Worm (Caenorhabditis elegans) whole organism, L4 larva: ENCODE measurements around the gene srh-128.

ENCODE experiments used
- F44E2.7 ChIP-seq: fragments of 200-800 bp; sonication (Bioruptor generic); IDR thresholded peaks from 2 replicates; pipeline ENCODE4 v2.1.2; 2022; ENCODE audit warnings: missing genetic modification characterization, missing compliant biosample characterization
- R02D3.7 ChIP-seq: fragments of 150-350 bp; sonication (generic microtip); optimal IDR thresholded peaks from 3 replicates; lab custom pipeline; 2014; ENCODE audit warnings: missing biosample characterization, missing genetic modification characterization
- T26A8.4 ChIP-seq: fragments of 200-800 bp; sonication (Bioruptor generic); IDR thresholded peaks from 2 replicates; pipeline ENCODE4 v1.3.6; 2022; ENCODE audit warnings: missing genetic modification characterization, missing compliant biosample characterization
- Y75B8A.6 ChIP-seq: fragments of 200-800 bp; sonication (Bioruptor generic); IDR thresholded peaks from 2 replicates; pipeline ENCODE4 v1.3.6; 2022; ENCODE audit warnings: missing genetic modification reagents, missing genetic modification characterization, missing compliant biosample characterization
- ZK546.5 ChIP-seq, 2 experiments: sonication (generic microtip); optimal IDR thresholded peaks; 2 replicates each; lab custom pipeline; 2017; ENCODE audit warnings: missing biosample characterization in 2 of 2, missing genetic modification characterization in 2 of 2
- aha-1 ChIP-seq: fragments of 150-350 bp; peaks from one replicate; lab custom pipeline; 2014; ENCODE audit warnings: missing biosample characterization, missing genetic modification characterization
- ama-1 ChIP-seq: fragments of 150-350 bp; optimal IDR thresholded peaks from 2 replicates; lab custom pipeline; 2014; ENCODE audit warnings: inconsistent platforms, mixed read lengths
- attf-4 ChIP-seq: sonication (generic microtip); optimal IDR thresholded peaks from 3 replicates; lab custom pipeline; 2017; ENCODE audit warnings: missing biosample characterization, missing genetic modification characterization
- ceh-44 ChIP-seq: fragments of 200-800 bp; sonication (Bioruptor generic); IDR thresholded peaks from 2 replicates; pipeline ENCODE4 v1.3.6; 2022; ENCODE audit warnings: missing genetic modification reagents, missing genetic modification characterization, missing compliant biosample characterization
- ces-1 ChIP-seq: fragments of 150-350 bp; sonication (generic microtip); optimal IDR thresholded peaks from 4 replicates; lab custom pipeline; 2014; ENCODE audit warnings: missing biosample characterization, missing genetic modification reagents, missing genetic modification characterization
- ctbp-1 ChIP-seq: fragments of 200-800 bp; sonication (Bioruptor generic); IDR thresholded peaks from 2 replicates; pipeline ENCODE4 v1.3.6; 2022; ENCODE audit warnings: missing genetic modification reagents, missing genetic modification characterization, missing compliant biosample characterization
- dmd-6 ChIP-seq: fragments of 200-800 bp; sonication (Bioruptor generic); IDR thresholded peaks from 2 replicates; pipeline ENCODE4 v1.3.6; 2022; ENCODE audit warnings: missing genetic modification reagents, missing genetic modification characterization, missing compliant biosample characterization
- dmd-8 ChIP-seq: fragments of 200-800 bp; sonication (Bioruptor generic); IDR thresholded peaks from 2 replicates; pipeline ENCODE4 v1.3.6; 2022; ENCODE audit warnings: missing genetic modification characterization, missing compliant biosample characterization
- dmd-9 ChIP-seq: fragments of 200-800 bp; sonication (Bioruptor generic); IDR thresholded peaks from 2 replicates; pipeline ENCODE4 v1.3.6; 2022; ENCODE audit warnings: missing genetic modification reagents, missing genetic modification characterization, missing compliant biosample characterization
- dpl-1 ChIP-seq: fragments of 150-350 bp; optimal IDR thresholded peaks from 2 replicates; lab custom pipeline; 2014; ENCODE audit warnings: missing biosample characterization, missing genetic modification reagents, missing genetic modification characterization
- egl-27 ChIP-seq: sonication (generic microtip); optimal IDR thresholded peaks from 3 replicates; lab custom pipeline; 2017; ENCODE audit warnings: missing biosample characterization, missing genetic modification reagents, missing genetic modification characterization
- egl-43 ChIP-seq: fragments of 200-800 bp; sonication (Bioruptor generic); IDR thresholded peaks from 2 replicates; pipeline ENCODE4 v1.3.6; 2022; ENCODE audit warnings: missing genetic modification reagents, missing genetic modification characterization, missing compliant biosample characterization
- fkh-10 ChIP-seq: fragments of 150-350 bp; optimal IDR thresholded peaks from 2 replicates; lab custom pipeline; 2014; ENCODE audit warnings: missing biosample characterization, missing genetic modification reagents, missing genetic modification characterization
- fos-1 ChIP-seq: fragments of 150-350 bp; optimal IDR thresholded peaks from 2 replicates; lab custom pipeline; 2014; ENCODE audit warnings: missing biosample characterization, missing genetic modification characterization
- hlh-30 ChIP-seq: sonication (generic microtip); optimal IDR thresholded peaks from 2 replicates; lab custom pipeline; 2017; ENCODE audit warnings: antibody characterized with exemption, mild to moderate bottlenecking, missing genetic modification characterization, missing compliant biosample characterization; ENCODE audit not compliant: insufficient read depth
- lin-1 ChIP-seq: fragments of 200-800 bp; sonication (Bioruptor generic); IDR thresholded peaks from 2 replicates; pipeline ENCODE4 v1.3.6; 2022; ENCODE audit warnings: missing genetic modification reagents, missing genetic modification characterization, missing compliant biosample characterization
- lin-38 ChIP-seq: fragments of 200-800 bp; sonication (Bioruptor generic); IDR thresholded peaks from 2 replicates; pipeline ENCODE4 v1.3.6; 2022; ENCODE audit warnings: missing genetic modification reagents, missing genetic modification characterization, missing compliant biosample characterization
- lir-3 ChIP-seq: sonication (generic microtip); optimal IDR thresholded peaks from 2 replicates; lab custom pipeline; 2016; ENCODE audit warnings: mild to moderate bottlenecking, missing genetic modification characterization, missing compliant biosample characterization
- lsy-2 ChIP-seq, 2 experiments: fragments of 150-350 bp in 1 of 2; sonication (generic microtip) in 1 of 2; optimal IDR thresholded peaks; 2 replicates each; lab custom pipeline; 2014 to 2017; ENCODE audit warnings: missing biosample characterization in 2 of 2, missing genetic modification characterization in 2 of 2
- madf-5 ChIP-seq, 2 experiments: fragments of 200-800 bp; sonication (Bioruptor generic); IDR thresholded peaks; 2 replicates each; pipeline ENCODE4 v1.3.6; 2022; ENCODE audit warnings: missing compliant biosample characterization in 2 of 2, missing genetic modification characterization in 2 of 2
- madf-9 ChIP-seq: fragments of 200-800 bp; sonication (Bioruptor generic); conservative IDR thresholded peaks from 2 replicates; pipeline ENCODE4 v1.3.6; 2022; ENCODE audit warnings: missing genetic modification reagents, missing genetic modification characterization, missing compliant biosample characterization
- mdl-1 ChIP-seq, 2 experiments: fragments of 150-350 bp in 1 of 2; sonication (generic microtip) in 1 of 2; optimal IDR thresholded peaks; 2 replicates each; lab custom pipeline; 2014 to 2017; ENCODE audit warnings: missing biosample characterization in 2 of 2, missing genetic modification characterization in 2 of 2
- mep-1 ChIP-seq: fragments of 150-350 bp; sonication (generic microtip); optimal IDR thresholded peaks from 3 replicates; lab custom pipeline; 2014; ENCODE audit warnings: missing biosample characterization, missing genetic modification characterization
- mes-2 ChIP-seq: sonication (generic microtip); optimal IDR thresholded peaks from 2 replicates; lab custom pipeline; 2016; ENCODE audit warnings: missing genotype, mild to moderate bottlenecking, missing genetic modification characterization, missing compliant biosample characterization; ENCODE audit not compliant: poor library complexity, severe bottlenecking
- mxl-3 ChIP-seq: fragments of 200-800 bp; sonication (Bioruptor generic); optimal IDR thresholded peaks from 2 replicates; lab custom pipeline; 2018; ENCODE audit warnings: mild to moderate bottlenecking, missing genetic modification characterization, missing compliant biosample characterization
- nhr-102 ChIP-seq: sonication (generic microtip); optimal IDR thresholded peaks from 2 replicates; lab custom pipeline; 2016; ENCODE audit warnings: mild to moderate bottlenecking, missing genetic modification characterization, moderate library complexity, missing compliant biosample characterization
- nhr-237 ChIP-seq: sonication (generic microtip); optimal IDR thresholded peaks from 2 replicates; lab custom pipeline; 2017; ENCODE audit warnings: missing biosample characterization, missing genetic modification characterization
- nhr-42 ChIP-seq: fragments of 200-800 bp; sonication (Bioruptor generic); IDR thresholded peaks from 2 replicates; pipeline ENCODE4 v1.3.6; 2022; ENCODE audit warnings: missing genetic modification characterization, missing compliant biosample characterization
- nhr-48 ChIP-seq: sonication (generic microtip); optimal IDR thresholded peaks from 2 replicates; lab custom pipeline; 2016; ENCODE audit warnings: mild to moderate bottlenecking, missing genetic modification characterization, missing compliant biosample characterization
- nhr-6 ChIP-seq: fragments of 150-350 bp; optimal IDR thresholded peaks from 2 replicates; lab custom pipeline; 2014; ENCODE audit warnings: missing biosample characterization, missing genetic modification characterization
- nhr-76 ChIP-seq: fragments of 150-350 bp; optimal IDR thresholded peaks from 2 replicates; lab custom pipeline; 2014; ENCODE audit warnings: missing biosample characterization, missing genetic modification characterization
- pha-4 ChIP-seq, 2 experiments: fragments of 150-350 bp in 1 of 2; fragments of 200-800 bp in 1 of 2; sonication (Bioruptor generic) in 1 of 2; IDR thresholded peaks in 1 of 2; optimal IDR thresholded peaks in 1 of 2; 2 replicates each; pipeline versions ENCODE4 v1.3.6 to Lab custom; 2014 to 2022; ENCODE audit warnings: missing genetic modification characterization in 2 of 2, missing genetic modification reagents in 2 of 2, missing biosample characterization in 1 of 2, missing compliant biosample characterization in 1 of 2
- php-3 ChIP-seq: fragments of 200-800 bp; sonication (Bioruptor generic); IDR thresholded peaks from 2 replicates; pipeline ENCODE4 v1.3.6; 2022; ENCODE audit warnings: missing genetic modification reagents, missing genetic modification characterization, missing compliant biosample characterization
- pqm-1 ChIP-seq: sonication (generic microtip); optimal IDR thresholded peaks from 2 replicates; lab custom pipeline; 2017; ENCODE audit warnings: missing biosample characterization, missing genetic modification characterization
- rbr-2 ChIP-seq: sonication (generic microtip); optimal IDR thresholded peaks from 2 replicates; lab custom pipeline; 2016; ENCODE audit warnings: missing genotype, missing genetic modification characterization, missing compliant biosample characterization
- saeg-2 ChIP-seq: fragments of 200-800 bp; sonication (Bioruptor generic); IDR thresholded peaks from 2 replicates; pipeline ENCODE4 v1.3.6; 2022; ENCODE audit warnings: missing genetic modification reagents, missing genetic modification characterization, missing compliant biosample characterization
- sdz-12 ChIP-seq: fragments of 200-800 bp; sonication (Bioruptor generic); optimal IDR thresholded peaks from 2 replicates; lab custom pipeline; 2018; ENCODE audit warnings: mild to moderate bottlenecking, missing genetic modification characterization, missing compliant biosample characterization
- set-16 ChIP-seq: fragments of 200-800 bp; sonication (Bioruptor generic); IDR thresholded peaks from 2 replicates; pipeline ENCODE4 v1.3.6; 2022; ENCODE audit warnings: missing genetic modification reagents, missing genetic modification characterization, missing compliant biosample characterization
- snpc-4 ChIP-seq: fragments of 150-350 bp; optimal IDR thresholded peaks from 2 replicates; lab custom pipeline; 2014; ENCODE audit warnings: missing biosample characterization, missing genetic modification characterization
- spr-3 ChIP-seq: fragments of 200-800 bp; sonication (Bioruptor generic); optimal IDR thresholded peaks from 2 replicates; lab custom pipeline; 2018; ENCODE audit warnings: mild to moderate bottlenecking, missing genetic modification characterization, missing compliant biosample characterization
- tra-1 ChIP-seq: fragments of 200-800 bp; sonication (Bioruptor generic); IDR thresholded peaks from 2 replicates; pipeline ENCODE4 v1.3.6; 2022; ENCODE audit warnings: missing genetic modification reagents, missing genetic modification characterization, missing compliant biosample characterization
- vab-7 ChIP-seq: fragments of 200-800 bp; sonication (Bioruptor generic); IDR thresholded peaks from 2 replicates; pipeline ENCODE4 v1.3.6; 2022; ENCODE audit warnings: missing genetic modification reagents, missing genetic modification characterization, missing compliant biosample characterization
- zfp-2 ChIP-seq: sonication (generic microtip); optimal IDR thresholded peaks from 2 replicates; lab custom pipeline; 2016; ENCODE audit warnings: mild to moderate bottlenecking, missing genetic modification characterization, missing compliant biosample characterization
- ztf-11 ChIP-seq: fragments of 150-350 bp; optimal IDR thresholded peaks from 2 replicates; lab custom pipeline; 2014; ENCODE audit warnings: missing biosample characterization, missing genetic modification characterization
- ztf-7 ChIP-seq: fragments of 150-350 bp; optimal IDR thresholded peaks from 2 replicates; lab custom pipeline; 2014; ENCODE audit warnings: missing biosample characterization, missing genetic modification characterization

srh-128 gene

DNA sequence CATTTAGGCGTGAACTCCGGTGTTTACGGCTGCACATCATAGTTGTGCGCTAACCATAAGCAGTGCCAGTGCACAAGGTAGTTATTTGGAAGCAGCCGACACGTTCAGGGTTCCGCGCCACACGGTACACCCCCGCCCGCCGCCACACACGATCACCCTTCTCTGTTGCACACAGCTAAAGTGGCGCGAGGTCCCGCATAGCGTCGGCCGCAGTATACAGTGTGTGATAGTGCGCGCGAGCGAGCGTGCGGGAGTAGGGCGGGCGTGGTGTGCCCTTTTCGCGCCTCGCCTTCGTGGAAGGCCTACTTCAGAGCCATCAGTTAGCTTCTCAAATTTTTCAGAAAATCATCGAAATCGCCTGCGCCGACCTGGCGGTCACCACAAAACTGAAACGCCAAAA, 31.8 kb upstream of the srh-128 start (continued):
- TF ChIP-seq mxl-3 (no peak), fos-1 (no peak), set-16 (GFP tag; lab: Robert Waterston, UW) (peak; percentile 82), zfp-2 (tag; lab: Kevin White, UChicago) (no peak), madf-5 (GFP tag; IDR thresholded peaks at IDR 0.05; lab: Robert Waterston, UW) (no peak), attf-4 (tag; lab: Kevin White, UChicago) (no peak), tra-1 (no peak), mdl-1 (tag; optimal IDR thresholded peaks at IDR 0.05; lab: Kevin White, UChicago) (no peak), dmd-9 (GFP tag; lab: Robert Waterston, UW) (no peak), ZK546.5 (tag; optimal IDR thresholded peaks at IDR 0.05; lab: Kevin White, UChicago) (no peak), ztf-7 (no peak), spr-3 (GFP tag; lab: Kevin White, UChicago) (no peak), sdz-12 (GFP tag; lab: Kevin White, UChicago) (no peak), pha-4 (GFP tag; IDR thresholded peaks at IDR 0.05; lab: Robert Waterston, UW) (no peak), pha-4 (tag; optimal IDR thresholded peaks at IDR 0.05; lab: Kevin White, UChicago) (no peak), F44E2.7 (no peak), R02D3.7 (tag; lab: Kevin White, UChicago) (no peak)

DNA sequence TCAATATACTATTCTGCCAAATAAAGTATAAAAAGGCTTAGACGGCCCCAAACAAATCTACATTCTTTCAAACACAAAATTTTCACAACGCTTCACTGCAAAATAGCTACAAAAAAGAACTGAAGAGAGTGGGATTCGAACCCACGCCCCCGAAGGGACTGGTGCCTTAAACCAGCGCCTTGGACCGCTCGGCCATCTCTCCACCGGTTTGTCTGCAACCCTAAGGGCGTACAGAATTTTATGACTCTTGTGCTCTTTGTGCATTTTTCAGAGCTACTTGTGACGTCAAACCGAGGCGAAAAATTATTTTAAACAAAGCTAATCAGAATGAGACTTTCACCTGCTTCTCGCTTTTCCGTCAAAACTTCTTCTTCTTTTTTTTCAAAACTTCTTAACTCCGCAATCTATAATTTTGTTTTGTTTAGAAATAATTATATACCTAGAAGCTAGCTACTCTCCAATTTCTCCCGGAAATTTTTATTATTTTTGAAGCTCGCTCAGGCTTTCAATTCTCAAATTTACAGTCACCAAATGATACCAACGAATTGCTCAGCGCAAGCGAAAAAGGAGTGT, 31.1 kb upstream of the srh-128 start, which contains the start of gene T05A8.8:
TSS of gene T05A8.8 (plus strand) at position 523 of the 573 bp plus-strand sequence.
- TF ChIP-seq dmd-8 = 0 out of 2 replicates have a peak, but pooled peaks have one; percentile 5
- no peak for TF ChIP-seq ctbp-1
- 0 out of 2 replicates have a peak, but pooled peaks have one; percentile 35 for TF ChIP-seq vab-7 (GFP tag; lab: Robert Waterston, UW)
- no peak for TF ChIP-seq mep-1 (tag; lab: Kevin White, UChicago)
- TF ChIP-seq nhr-102 (tag; lab: Kevin White, UChicago) = no peak
- TF ChIP-seq set-16 (GFP tag; lab: Robert Waterston, UW) = no peak
- no peak for TF ChIP-seq saeg-2 (GFP tag; lab: Robert Waterston, UW)
- TF ChIP-seq snpc-4 = no peak
- TF ChIP-seq ama-1 (lab: Kevin White, UChicago) = no peak
- no peak for TF ChIP-seq nhr-237 (tag; lab: Kevin White, UChicago)
- TF ChIP-seq mes-2 (tag; lab: Kevin White, UChicago) = no peak
- TF ChIP-seq aha-1 = no peak
- TF ChIP-seq ceh-44 (GFP tag; lab: Robert Waterston, UW) = no peak
- TF ChIP-seq egl-27 (tag; lab: Kevin White, UChicago) = no peak
- no peak for TF ChIP-seq lir-3 (tag; lab: Kevin White, UChicago)
- peak; percentile 67 for TF ChIP-seq egl-43 (GFP tag; lab: Robert Waterston, UW)
- TF ChIP-seq nhr-42 = no peak
- TF ChIP-seq dmd-6 = no peak
- TF ChIP-seq lsy-2 (tag; optimal IDR thresholded peaks at IDR 0.05; lab: Kevin White, UChicago) = no peak
- TF ChIP-seq ces-1 (GFP tag; lab: Kevin White, UChicago) = no peak
- TF ChIP-seq hlh-30 (tag; lab: Kevin White, UChicago) = no peak
- no peak for TF ChIP-seq mxl-3
- TF ChIP-seq fos-1 = no peak
- TF ChIP-seq nhr-76 (tag; lab: Kevin White, UChicago) = no peak
- no peak for TF ChIP-seq ztf-7
- no peak for TF ChIP-seq pqm-1 (tag; lab: Kevin White, UChicago)
- TF ChIP-seq rbr-2 = no peak
- no peak for TF ChIP-seq nhr-48 (tag; lab: Kevin White, UChicago)
- TF ChIP-seq ztf-11 (tag; lab: Kevin White, UChicago) = no peak
- no peak for TF ChIP-seq dpl-1
- TF ChIP-seq madf-9 (GFP tag; lab: Robert Waterston, UW) = 0 out of 2 replicates have a peak, but pooled peaks have one; percentile 15
- TF ChIP-seq Y75B8A.6 (GFP tag; lab: Robert Waterston, UW) = 0 out of 2 replicates have a peak, but pooled peaks have one; percentile 34
- no peak; the same call in 1 of the 2 replicates for TF ChIP-seq lin-38 (GFP tag; lab: Robert Waterston, UW)
- TF ChIP-seq lin-1 (GFP tag; lab: Robert Waterston, UW) = no peak
- no peak for TF ChIP-seq T26A8.4
- no peak for TF ChIP-seq fkh-10
- no peak for TF ChIP-seq php-3 (GFP tag; lab: Robert Waterston, UW)
- TF ChIP-seq nhr-6 (tag; lab: Kevin White, UChicago) = no peak
